Fruit fly (Drosophila melanogaster) whole organism, embryonic: ENCODE measurements around the gene ppk15.

Experiments
- Ada2b ChIP-seq: fragments of 200-800 bp; sonication (Bioruptor generic); IDR thresholded peaks from 2 replicates; pipeline ENCODE4 v1.3.6; 2022; ENCODE audit warnings: missing biosample characterization, missing genetic modification characterization
- Adf1 ChIP-seq: fragments of 200-800 bp; sonication (Bioruptor generic); IDR thresholded peaks from 2 replicates; pipeline ENCODE4 v1.3.6; 2022; ENCODE audit warnings: missing biosample characterization, missing genetic modification characterization
- Aef1 ChIP-seq: fragments of 200-800 bp; sonication (Bioruptor generic); IDR thresholded peaks from 3 replicates; pipeline ENCODE4 v1.3.6; 2022; ENCODE audit warnings: missing biosample characterization, missing genetic modification characterization
- Antp ChIP-seq: fragments of 200-800 bp; sonication (Bioruptor generic); optimal IDR thresholded peaks from 3 replicates; lab custom pipeline; 2016; ENCODE audit warnings: missing biosample characterization, missing genetic modification characterization
- BEAF-32 ChIP-seq: fragments of 200-800 bp; sonication (Bioruptor generic); optimal IDR thresholded peaks from 3 replicates; lab custom pipeline; 2017; ENCODE audit warnings: missing biosample characterization, missing genetic modification characterization, mild to moderate bottlenecking, moderate library complexity, missing genetic modification reagents
- CG1024 ChIP-seq: fragments of 200-800 bp; sonication (Bioruptor generic); IDR thresholded peaks from 2 replicates; pipeline ENCODE4 v1.3.6; 2022; ENCODE audit warnings: missing biosample characterization, missing genetic modification characterization
- CG10366 ChIP-seq: fragments of 200-800 bp; sonication (Bioruptor generic); IDR thresholded peaks from 2 replicates; pipeline ENCODE4 v1.3.6; 2022; ENCODE audit warnings: missing biosample characterization, missing genetic modification characterization
- CG13287 ChIP-seq: fragments of 200-800 bp; sonication (Bioruptor generic); IDR thresholded peaks from 2 replicates; pipeline ENCODE4 v1.3.6; 2022; ENCODE audit warnings: missing biosample characterization, missing genetic modification characterization; ENCODE audit not compliant: partially characterized antibody
- CG13624 ChIP-seq: fragments of 200-800 bp; sonication (Bioruptor generic); optimal IDR thresholded peaks from 2 replicates; lab custom pipeline; 2016; ENCODE audit warnings: missing biosample characterization, missing genetic modification characterization
- CG18476 ChIP-seq: fragments of 200-800 bp; sonication (Bioruptor generic); optimal IDR thresholded peaks from 2 replicates; lab custom pipeline; 2016; ENCODE audit warnings: missing biosample characterization, mild to moderate bottlenecking, missing genetic modification characterization
- CG2202 ChIP-seq: fragments of 200-800 bp; sonication (Bioruptor generic); optimal IDR thresholded peaks from 2 replicates; lab custom pipeline; 2018; ENCODE audit warnings: missing biosample characterization, mild to moderate bottlenecking, missing genetic modification characterization
- CG2889 ChIP-seq: fragments of 200-800 bp; sonication (Bioruptor generic); IDR thresholded peaks from 3 replicates; pipeline ENCODE4 v1.3.6; 2022; ENCODE audit warnings: missing biosample characterization, missing genetic modification characterization
- CG32772 ChIP-seq: fragments of 200-800 bp; sonication (Bioruptor generic); IDR thresholded peaks from 2 replicates; pipeline ENCODE4 v1.3.6; 2022; ENCODE audit warnings: missing biosample characterization, missing genetic modification characterization
- CG4820 ChIP-seq: fragments of 200-800 bp; sonication (Bioruptor generic); optimal IDR thresholded peaks from 3 replicates; lab custom pipeline; 2016; ENCODE audit warnings: missing biosample characterization, missing genetic modification characterization
- CG6175 ChIP-seq: fragments of 200-800 bp; sonication (Bioruptor generic); IDR thresholded peaks from 3 replicates; pipeline ENCODE4 v1.3.6; 2022; ENCODE audit warnings: missing biosample characterization, missing genetic modification characterization
- CG6272 ChIP-seq: fragments of 200-800 bp; sonication (Bioruptor generic); IDR thresholded peaks from 2 replicates; pipeline ENCODE4 v1.3.6; 2022; ENCODE audit warnings: missing biosample characterization, missing genetic modification characterization
- CG8290 ChIP-seq, 3 experiments: fragments of 200-800 bp; sonication (Bioruptor generic); optimal IDR thresholded peaks; 2 replicates each; lab custom pipeline; 2016 to 2019; ENCODE audit warnings: missing biosample characterization in 3 of 3, missing genetic modification characterization in 3 of 3, mild to moderate bottlenecking in 2 of 3, moderate library complexity in 1 of 3
- CG8359 ChIP-seq: fragments of 200-800 bp; sonication (Bioruptor generic); optimal IDR thresholded peaks from 2 replicates; lab custom pipeline; 2017; ENCODE audit warnings: missing biosample characterization, mild to moderate bottlenecking, missing genetic modification characterization, borderline replicate concordance
- Dip3 ChIP-seq: fragments of 200-800 bp; sonication (Bioruptor generic); optimal IDR thresholded peaks from 3 replicates; lab custom pipeline; 2016; ENCODE audit warnings: missing biosample characterization, missing genetic modification characterization
- Ets65A ChIP-seq: fragments of 200-800 bp; sonication (Bioruptor generic); peaks from one replicate; lab custom pipeline; 2016; ENCODE audit warnings: missing biosample characterization, missing genetic modification characterization
- Fer2 ChIP-seq: fragments of 200-800 bp; sonication (Bioruptor generic); optimal IDR thresholded peaks from 2 replicates; lab custom pipeline; 2018; ENCODE audit warnings: missing biosample characterization, mild to moderate bottlenecking, missing genetic modification characterization, moderate library complexity
- Fer3 ChIP-seq: fragments of 200-800 bp; sonication (Bioruptor generic); optimal IDR thresholded peaks from 2 replicates; lab custom pipeline; 2018; ENCODE audit warnings: missing biosample characterization, mild to moderate bottlenecking, missing genetic modification characterization, moderate library complexity
- Mad ChIP-seq: fragments of 200-800 bp; sonication (Bioruptor generic); optimal IDR thresholded peaks from 2 replicates; lab custom pipeline; 2016; ENCODE audit warnings: missing biosample characterization, missing genetic modification characterization
- Med ChIP-seq: fragments of 200-800 bp; sonication (Bioruptor generic); peaks from one replicate; lab custom pipeline; 2016; ENCODE audit warnings: missing biosample characterization, missing genetic modification characterization, mild to moderate bottlenecking, inconsistent platforms, moderate library complexity
- Meics ChIP-seq: fragments of 200-800 bp; sonication (Bioruptor generic); optimal IDR thresholded peaks from 2 replicates; lab custom pipeline; 2017; ENCODE audit warnings: missing biosample characterization, mild to moderate bottlenecking, missing genetic modification characterization
- NK7.1 ChIP-seq: fragments of 200-800 bp; sonication (Bioruptor generic); optimal IDR thresholded peaks from 3 replicates; lab custom pipeline; 2016; ENCODE audit warnings: missing biosample characterization, missing genetic modification characterization
- NfI ChIP-seq: fragments of 200-800 bp; sonication (Bioruptor generic); optimal IDR thresholded peaks from 3 replicates; lab custom pipeline; 2018; ENCODE audit warnings: missing biosample characterization, mild to moderate bottlenecking, missing genetic modification characterization, moderate library complexity
- PHDP ChIP-seq: fragments of 200-800 bp; sonication (Bioruptor generic); optimal IDR thresholded peaks from 3 replicates; lab custom pipeline; 2018; ENCODE audit warnings: missing biosample characterization, mild to moderate bottlenecking, missing genetic modification characterization, moderate library complexity
- aop ChIP-seq: fragments of 200-800 bp; sonication (Bioruptor generic); IDR thresholded peaks from 2 replicates; pipeline ENCODE4 v1.3.6; 2022; ENCODE audit warnings: missing biosample characterization, missing genetic modification characterization
- chm ChIP-seq: fragments of 200-800 bp; sonication (Bioruptor generic); IDR thresholded peaks from 2 replicates; pipeline ENCODE4 v1.3.6; 2022; ENCODE audit warnings: missing biosample characterization, missing genetic modification characterization
- croc ChIP-seq: fragments of 200-800 bp; sonication (Bioruptor generic); conservative IDR thresholded peaks from 3 replicates; pipeline ENCODE4 v1.3.6; 2022; ENCODE audit warnings: missing biosample characterization, missing genetic modification characterization
- dati ChIP-seq: fragments of 200-800 bp; sonication (Bioruptor generic); IDR thresholded peaks from 2 replicates; pipeline ENCODE4 v1.3.6; 2022; ENCODE audit warnings: missing biosample characterization, missing genetic modification characterization
- dimm ChIP-seq: fragments of 200-800 bp; sonication (Bioruptor generic); IDR thresholded peaks from 2 replicates; pipeline ENCODE4 v1.3.6; 2022; ENCODE audit warnings: missing biosample characterization, missing genetic modification characterization
- exex ChIP-seq: fragments of 200-800 bp; sonication (Bioruptor generic); optimal IDR thresholded peaks from 4 replicates; lab custom pipeline; 2018; ENCODE audit warnings: missing biosample characterization, mild to moderate bottlenecking, missing genetic modification characterization, moderate library complexity
- gcm ChIP-seq: fragments of 200-800 bp; sonication (Bioruptor generic); optimal IDR thresholded peaks from 2 replicates; lab custom pipeline; 2019; ENCODE audit warnings: missing biosample characterization, mild to moderate bottlenecking, missing genetic modification characterization, moderate library complexity
- grn ChIP-seq: fragments of 200-800 bp; sonication (Bioruptor generic); optimal IDR thresholded peaks from 3 replicates; lab custom pipeline; 2017; ENCODE audit warnings: missing biosample characterization, missing genetic modification characterization
- insv ChIP-seq, 2 experiments: fragments of 200-800 bp; sonication (Bioruptor generic); optimal IDR thresholded peaks; 3 replicates each; lab custom pipeline; 2016 to 2018; ENCODE audit warnings: missing biosample characterization in 2 of 2, missing genetic modification characterization in 2 of 2
- inv ChIP-seq: fragments of 200-800 bp; sonication (Bioruptor generic); IDR thresholded peaks from 2 replicates; pipeline ENCODE4 v1.3.6; 2022; ENCODE audit warnings: missing biosample characterization, missing genetic modification characterization; ENCODE audit not compliant: partially characterized antibody
- jumu ChIP-seq: fragments of 200-800 bp; sonication (Bioruptor generic); optimal IDR thresholded peaks from 3 replicates; lab custom pipeline; 2016; ENCODE audit warnings: missing biosample characterization, missing genetic modification characterization
- lola ChIP-seq, 3 experiments: fragments of >200 bp in 2 of 3; fragments of 200-800 bp in 1 of 3; sonication (Bioruptor generic) in 1 of 3; optimal IDR thresholded peaks; 2 replicates each; lab custom pipeline; 2017 to 2019; ENCODE audit warnings: missing biosample characterization in 3 of 3, missing genetic modification characterization in 3 of 3, mild to moderate bottlenecking in 1 of 3, moderate library complexity in 1 of 3
- maf-S ChIP-seq: fragments of 200-800 bp; sonication (Bioruptor generic); optimal IDR thresholded peaks from 2 replicates; lab custom pipeline; 2016; ENCODE audit warnings: missing biosample characterization, missing genetic modification characterization
- mirr ChIP-seq: fragments of 200-800 bp; sonication (Bioruptor generic); optimal IDR thresholded peaks from 3 replicates; lab custom pipeline; 2018; ENCODE audit warnings: missing biosample characterization, mild to moderate bottlenecking, missing genetic modification characterization
- nerfin-2 ChIP-seq: fragments of 200-800 bp; sonication (Bioruptor generic); IDR thresholded peaks from 2 replicates; pipeline ENCODE4 v1.3.6; 2022; ENCODE audit warnings: missing biosample characterization, missing genetic modification characterization; ENCODE audit not compliant: partially characterized antibody
- pho ChIP-seq: fragments of 200-800 bp; sonication (Bioruptor generic); optimal IDR thresholded peaks from 2 replicates; lab custom pipeline; 2016; ENCODE audit warnings: missing biosample characterization, missing genetic modification characterization
- repo ChIP-seq: fragments of 200-800 bp; sonication (Bioruptor generic); optimal IDR thresholded peaks from 2 replicates; lab custom pipeline; 2016; ENCODE audit warnings: missing biosample characterization, missing genetic modification characterization
- ro ChIP-seq: fragments of 200-800 bp; sonication (Bioruptor generic); IDR thresholded peaks from 2 replicates; pipeline ENCODE4 v1.3.6; 2022; ENCODE audit warnings: missing biosample characterization, missing genetic modification characterization
- salm ChIP-seq: fragments of 200-800 bp; sonication (Bioruptor generic); optimal IDR thresholded peaks from 2 replicates; lab custom pipeline; 2018; ENCODE audit warnings: missing biosample characterization, mild to moderate bottlenecking, missing genetic modification characterization
- sens ChIP-seq: fragments of 200-800 bp; sonication (Bioruptor generic); peaks from one replicate; lab custom pipeline; 2016; ENCODE audit warnings: missing biosample characterization, missing genetic modification characterization
- seq ChIP-seq: fragments of 200-800 bp; sonication (Bioruptor generic); IDR thresholded peaks from 2 replicates; pipeline ENCODE4 v1.3.6; 2022; ENCODE audit warnings: missing biosample characterization, missing genetic modification characterization
- tin ChIP-seq: fragments of 200-800 bp; sonication (Bioruptor generic); optimal IDR thresholded peaks from 3 replicates; lab custom pipeline; 2016; ENCODE audit warnings: missing biosample characterization, missing genetic modification characterization
- tll ChIP-seq, 2 experiments: fragments of 200-800 bp in 1 of 2; fragments of >200 bp in 1 of 2; sonication (Bioruptor generic) in 1 of 2; optimal IDR thresholded peaks; 2 replicates each; lab custom pipeline; 2017 to 2019; ENCODE audit warnings: missing biosample characterization in 2 of 2, missing genetic modification characterization in 2 of 2, mild to moderate bottlenecking in 1 of 2, moderate library complexity in 1 of 2

ppk15 gene

DNA sequence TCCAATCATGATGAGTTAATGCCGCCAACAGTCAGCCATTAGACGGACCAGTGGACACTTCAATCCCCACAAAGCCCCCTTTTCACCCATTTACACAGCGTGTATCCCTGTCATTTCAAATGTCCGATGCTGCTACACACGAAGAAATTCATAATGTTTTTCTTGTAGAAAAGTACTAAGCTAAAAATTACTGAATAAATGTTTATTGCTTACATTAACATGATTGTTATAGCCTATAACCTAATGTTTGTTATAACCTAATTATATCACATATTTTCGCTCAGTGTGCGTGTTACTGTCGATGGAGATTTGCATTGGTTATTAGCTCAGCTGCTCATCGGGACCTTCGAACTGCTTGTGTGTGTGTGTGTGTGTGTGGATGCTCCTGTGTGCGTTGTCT, 33.1 kb upstream of the ppk15 start (continued):
- TF ChIP-seq CG13624 (peak; percentile 22), dimm (no peak), NfI (GFP tag; lab: Kevin White, UChicago) (peak; percentile 13), dati (no peak), tin (GFP tag; lab: Kevin White, UChicago) (peak; percentile 0), CG18476 (GFP tag; lab: Kevin White, UChicago) (no peak), CG2202 (no peak), grn (no peak), CG10366 (GFP tag; lab: Robert Waterston, UW) (peak; percentile 67), CG4820 (GFP tag; lab: Kevin White, UChicago) (no peak), Adf1 (no peak), chm (GFP tag; lab: Robert Waterston, UW) (no peak), gcm (GFP tag; lab: Kevin White, UChicago) (no peak), exex (tag; lab: Kevin White, UChicago) (no peak), CG13287 (no peak), croc (GFP tag; lab: Robert Waterston, UW) (no peak; the same call in 2 of the 3 replicates), pho (GFP tag; lab: Kevin White, UChicago) (no peak), aop (GFP tag; lab: Robert Waterston, UW) (no peak), lola (GFP tag; optimal IDR thresholded peaks at IDR 0.05; lab: Kevin White, UChicago) (no peak), CG8359 (no peak), Ets65A (peak; percentile 61), inv (GFP tag; lab: Robert Waterston, UW) (no peak), nerfin-2 (GFP tag; lab: Robert Waterston, UW) (no peak), Mad (GFP tag; lab: Kevin White, UChicago) (no peak), CG32772 (GFP tag; lab: Robert Waterston, UW) (0 out of 2 replicates have a peak, but pooled peaks have one; percentile 26), tll (GFP tag; optimal IDR thresholded peaks at IDR 0.05; lab: Kevin White, UChicago) (no peak), Med (peak; percentile 71), ro (GFP tag; lab: Robert Waterston, UW) (no peak), sens (GFP tag; lab: Kevin White, UChicago) (peak; percentile 84), CG6175 (GFP tag; lab: Robert Waterston, UW) (no peak), CG6272 (GFP tag; lab: Robert Waterston, UW) (no peak), seq (GFP tag; lab: Robert Waterston, UW) (no peak), Dip3 (GFP tag; lab: Kevin White, UChicago) (no peak), mirr (no peak), CG2889 (GFP tag; lab: Robert Waterston, UW) (0 out of 3 replicates have a peak, but pooled peaks have one; percentile 22), NK7.1 (no peak), repo (GFP tag; lab: Kevin White, UChicago) (no peak), Fer2 (tag; lab: Kevin White, UChicago) (no peak), Fer3 (peak; percentile 38), Antp (GFP tag; lab: Kevin White, UChicago) (peak; percentile 10), BEAF-32 (GFP tag; lab: Kevin White, UChicago) (no peak), Meics (GFP tag; lab: Kevin White, UChicago) (peak; percentile 8), CG8290 (GFP tag; optimal IDR thresholded peaks at IDR 0.05; lab: Kevin White, UChicago) (no peak), CG8290 (tag; optimal IDR thresholded peaks at IDR 0.05; lab: Kevin White, UChicago) (peak in 1 of 2 experiments; percentile 70), PHDP (peak; percentile 45), insv (GFP tag; optimal IDR thresholded peaks at IDR 0.05; lab: Kevin White, UChicago) (no peak), CG1024 (GFP tag; lab: Robert Waterston, UW) (peak; percentile 39; the same call in 1 of the 2 replicates), Aef1 (GFP tag; lab: Robert Waterston, UW) (peak; percentile 12; the same call in 1 of the 3 replicates), Ada2b (GFP tag; lab: Robert Waterston, UW) (peak; percentile 64), jumu (peak; percentile 5), salm (tag; lab: Kevin White, UChicago) (no peak), maf-S (GFP tag; lab: Kevin White, UChicago) (no peak)
